Fruit fly (Drosophila melanogaster): ENCODE measurements around the gene Polr1D.
A peak's percentile ranks its signal among the peaks of the same experiment; 100 is the strongest.

dm6 chr2L:19155937-19156736, 21.1 kb upstream of the Polr1D start:
- TF ChIP-seq Snoo (tag; optimal IDR thresholded peaks at IDR 0.05) (no peak), CG9948 (tag; optimal IDR thresholded peaks at IDR 0.05) (peak; percentile 66), rn (GFP tag; IDR thresholded peaks at IDR 0.05) (no peak), CG34367 (tag; optimal IDR thresholded peaks at IDR 0.05) (peak; percentile 89), Pif1B (GFP tag; optimal IDR thresholded peaks at IDR 0.05) (peak; percentile 88), CG32121 (GFP tag; IDR thresholded peaks at IDR 0.05) (no peak), EcR (GFP tag; optimal IDR thresholded peaks at IDR 0.05) (peak; percentile 98), CG4496 (GFP tag; IDR thresholded peaks at IDR 0.05) (peak; percentile 72)
